Worm (Caenorhabditis elegans): ENCODE measurements around the gene F58F12.3.
A peak's percentile ranks its signal among the peaks of the same experiment; 100 is the strongest.

Gene F58F12.3

DNA sequence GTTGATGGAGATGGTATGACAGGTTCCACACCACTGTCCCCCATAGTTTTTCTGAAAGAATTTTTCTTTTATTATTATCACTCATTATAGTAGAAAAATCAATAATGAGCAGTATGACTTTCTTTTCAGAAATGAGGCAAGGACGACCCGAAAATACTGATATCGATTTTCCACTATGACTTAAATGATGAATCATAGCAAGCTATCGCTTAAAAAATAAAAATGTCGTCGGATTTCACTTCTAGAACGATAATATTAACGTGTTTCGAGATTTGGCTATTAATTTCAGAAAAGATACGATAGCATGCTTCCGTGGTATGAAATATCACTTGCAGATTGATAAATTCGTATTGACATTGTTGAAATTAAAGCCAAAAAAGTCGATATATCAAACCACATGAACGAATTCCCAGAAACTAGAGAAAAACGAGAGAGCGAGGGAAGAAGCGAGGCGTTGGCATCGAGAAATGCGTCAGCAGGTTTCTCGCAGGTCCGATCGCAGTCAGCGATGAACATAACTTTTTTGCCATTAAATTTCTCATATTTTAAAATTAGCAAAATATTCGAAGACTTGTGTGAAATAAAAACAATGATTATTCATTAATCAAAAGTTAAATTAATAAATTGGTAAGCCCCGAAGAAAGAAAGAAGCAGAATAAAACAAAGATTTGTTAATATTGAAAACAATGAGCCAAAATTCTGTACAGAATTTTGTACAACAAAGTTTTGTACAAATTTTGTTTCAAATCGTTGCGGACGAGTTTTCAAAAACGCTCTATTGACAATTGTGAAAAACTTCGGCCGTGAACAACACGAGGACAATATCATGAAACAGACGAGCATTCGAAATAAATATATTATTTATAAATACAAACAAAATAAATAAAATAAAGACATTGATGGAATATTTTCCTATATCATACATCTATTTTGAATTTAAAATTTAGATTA, 35.4 kb downstream of the F58F12.3 start, which contains the start of gene C32D5.11 (continued):
- TF ChIP-seq let-526 (GFP tag; IDR thresholded peaks at IDR 0.05) (no peak), F55B11.4 (tag; optimal IDR thresholded peaks at IDR 0.05; ENCODE audit: borderline replicate concordance, insufficient read depth) (no peak), sea-2 (GFP tag; IDR thresholded peaks at IDR 0.05) (no peak), Y79H2A.3 (GFP tag; conservative IDR thresholded peaks at IDR 0.05) (no peak), F57A8.1 (GFP tag; optimal IDR thresholded peaks at IDR 0.05) (no peak), ama-1 (optimal IDR thresholded peaks at IDR 0.05) (no peak), ama-1 (GFP tag; optimal IDR thresholded peaks at IDR 0.05) (no peak), rpc-1 (optimal IDR thresholded peaks at IDR 0.05) (no peak), rpc-1 (tag; optimal IDR thresholded peaks at IDR 0.05) (no peak), ccch-3 (GFP tag; optimal IDR thresholded peaks at IDR 0.05) (no peak), snpc-3.4 (tag; optimal IDR thresholded peaks at IDR 0.05) (no peak), K12H6.12 (tag; optimal IDR thresholded peaks at IDR 0.05) (peak; percentile 14), ztf-22 (GFP tag; optimal IDR thresholded peaks at IDR 0.05) (no peak), snpc-1.3 (tag; optimal IDR thresholded peaks at IDR 0.05; ENCODE audit: insufficient read depth) (no peak), mel-28 (tag; optimal IDR thresholded peaks at IDR 0.05; ENCODE audit: borderline replicate concordance) (no peak), F33H1.4 (GFP tag; IDR thresholded peaks at IDR 0.05) (peak; percentile 42; the same call in 1 of the 2 replicates), F39B2.1 (GFP tag; IDR thresholded peaks at IDR 0.05) (no peak), aptf-2 (GFP tag; conservative IDR thresholded peaks at IDR 0.05) (no peak), somi-1 (GFP tag; optimal IDR thresholded peaks at IDR 0.05) (no peak), egl-18 (GFP tag; IDR thresholded peaks at IDR 0.05) (no peak), aptf-3 (GFP tag; IDR thresholded peaks at IDR 0.05) (no peak), ceh-79 (tag; optimal IDR thresholded peaks at IDR 0.05) (no peak), rec-8 (tag; optimal IDR thresholded peaks at IDR 0.05) (no peak), die-1 (tag; optimal IDR thresholded peaks at IDR 0.05) (no peak), nhr-120 (GFP tag; IDR thresholded peaks at IDR 0.05) (no peak), B0035.1 (tag; optimal IDR thresholded peaks at IDR 0.05) (no peak), repo-1 (tag; optimal IDR thresholded peaks at IDR 0.05) (no peak), nfya-1 (tag; optimal IDR thresholded peaks at IDR 0.05; ENCODE audit: borderline replicate concordance, insufficient read depth) (no peak), pha-4 (tag; optimal IDR thresholded peaks at IDR 0.05) (no peak), dpl-1 (GFP tag; optimal IDR thresholded peaks at IDR 0.05) (peak; percentile 22), ztf-6 (GFP tag; IDR thresholded peaks at IDR 0.05) (no peak), Y67H2A.10 (GFP tag; conservative IDR thresholded peaks at IDR 0.05) (no peak), lsy-27 (tag; optimal IDR thresholded peaks at IDR 0.05; ENCODE audit: borderline replicate concordance, insufficient read depth) (no peak), ZK185.1 (tag; optimal IDR thresholded peaks at IDR 0.05; ENCODE audit: poor library complexity, severe bottlenecking) (no peak), D2030.7 (GFP tag; IDR thresholded peaks at IDR 0.05) (0 out of 2 replicates have a peak, but pooled peaks have one; percentile 31), nfyb-1 (GFP tag; IDR thresholded peaks at IDR 0.05) (0 out of 2 replicates have a peak, but pooled peaks have one; percentile 38), hmg-1.2 (GFP tag; IDR thresholded peaks at IDR 0.05) (peak; percentile 69), lin-40 (tag; optimal IDR thresholded peaks at IDR 0.05) (peak; percentile 55), ekl-4 (GFP tag; IDR thresholded peaks at IDR 0.05) (no peak), lin-26 (GFP tag; IDR thresholded peaks at IDR 0.05) (no peak), nhr-179 (tag; optimal IDR thresholded peaks at IDR 0.05) (no peak), F22D6.2 (tag; optimal IDR thresholded peaks at IDR 0.05) (no peak), ceh-58 (GFP tag; IDR thresholded peaks at IDR 0.05) (no peak), ceh-91 (GFP tag; IDR thresholded peaks at IDR 0.05) (0 out of 2 replicates have a peak, but pooled peaks have one; percentile 13), mxl-1 (tag; optimal IDR thresholded peaks at IDR 0.05) (no peak), atf-7 (tag; optimal IDR thresholded peaks at IDR 0.05) (no peak)
